Fruit fly (Drosophila melanogaster): ENCODE data around the gene Non2.

Gene Non2

DNA sequence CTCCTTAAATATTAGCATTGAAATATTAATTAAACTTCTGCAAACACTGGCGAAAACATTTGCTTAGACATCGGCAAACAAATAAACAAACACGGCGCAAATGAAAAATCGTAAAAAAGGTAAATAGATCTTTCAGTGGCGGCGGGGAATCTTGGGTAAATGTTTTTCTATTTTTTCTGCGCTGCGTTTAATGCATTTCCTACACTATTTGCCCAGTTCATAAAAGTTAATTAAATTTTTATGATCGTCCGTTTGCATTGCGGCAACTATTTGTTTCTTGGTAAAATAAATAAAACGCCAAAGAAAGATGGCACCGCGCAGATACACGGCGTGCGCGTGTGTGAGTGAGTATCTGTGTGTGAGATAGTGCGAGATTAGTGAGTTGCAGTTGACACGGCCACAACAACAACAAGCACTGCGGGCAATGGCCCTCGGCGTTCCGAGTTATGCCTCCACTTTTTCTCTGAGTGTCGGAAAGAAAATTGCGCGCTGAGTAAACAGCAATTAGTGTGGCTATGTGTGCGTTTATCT is 31.7 kb downstream of the Non2 start (continued):
- TF ChIP-seq CG10979 (tag; optimal IDR thresholded peaks at IDR 0.05) (peak; percentile 21), Fer1 (GFP tag; optimal IDR thresholded peaks at IDR 0.05) (peak; percentile 9), CG11723 (GFP tag; optimal IDR thresholded peaks at IDR 0.05) (peak; percentile 62), CG2116 (GFP tag; optimal IDR thresholded peaks at IDR 0.05) (peak; percentile 20), chm (GFP tag; IDR thresholded peaks at IDR 0.05) (peak; percentile 51; the same call in 1 of the 2 replicates), D (optimal IDR thresholded peaks at IDR 0.05) (no peak), D (GFP tag; optimal IDR thresholded peaks at IDR 0.05) (peak; percentile 52), stc (GFP tag; IDR thresholded peaks at IDR 0.05) (no peak; the same call in 1 of the 2 replicates), wek (GFP tag; optimal IDR thresholded peaks at IDR 0.05) (peak; percentile 68), salm (tag; optimal IDR thresholded peaks at IDR 0.05) (peak; percentile 87), B-H1 (GFP tag; IDR thresholded peaks at IDR 0.05) (no peak), Ada2b (GFP tag; IDR thresholded peaks at IDR 0.05) (no peak), Antp (GFP tag; optimal IDR thresholded peaks at IDR 0.05) (peak; percentile 29), Aef1 (GFP tag; IDR thresholded peaks at IDR 0.05) (no peak), ap (GFP tag; IDR thresholded peaks at IDR 0.05) (no peak), CG12236 (GFP tag; optimal IDR thresholded peaks at IDR 0.05) (peak; percentile 47), hb (GFP tag; IDR thresholded peaks at IDR 0.05; ENCODE audit: partially characterized antibody) (no peak), CG1603 (tag; optimal IDR thresholded peaks at IDR 0.05) (peak; percentile 55), CG31224 (GFP tag; IDR thresholded peaks at IDR 0.05) (no peak), lilli (GFP tag; optimal IDR thresholded peaks at IDR 0.05) (peak; percentile 3), CG11504 (tag; optimal IDR thresholded peaks at IDR 0.05) (peak; percentile 59), otp (GFP tag; IDR thresholded peaks at IDR 0.05) (peak; percentile 44; the same call in 1 of the 3 replicates), CG12769 (tag; optimal IDR thresholded peaks at IDR 0.05) (no peak), zen2 (GFP tag; IDR thresholded peaks at IDR 0.05; ENCODE audit: partially characterized antibody) (no peak), slp2 (GFP tag; optimal IDR thresholded peaks at IDR 0.05) (no peak), Hr78 (GFP tag; optimal IDR thresholded peaks at IDR 0.05) (peak in 1 of 2 experiments; percentile 19), CG1529 (GFP tag; optimal IDR thresholded peaks at IDR 0.05) (peak; percentile 71), NFAT (GFP tag; IDR thresholded peaks at IDR 0.05) (peak; percentile 20; the same call in 1 of the 2 replicates), Myb (GFP tag; optimal IDR thresholded peaks at IDR 0.05) (no peak), HmgD (GFP tag; optimal IDR thresholded peaks at IDR 0.05) (peak; percentile 11), cwo (GFP tag; optimal IDR thresholded peaks at IDR 0.05) (no peak), CG14441 (GFP tag; IDR thresholded peaks at IDR 0.05) (peak; percentile 43; the same call in 1 of the 2 replicates), ham (GFP tag; IDR thresholded peaks at IDR 0.05) (no peak), gsb-n (tag; optimal IDR thresholded peaks at IDR 0.05) (peak; percentile 79), CG31441 (GFP tag; IDR thresholded peaks at IDR 0.05) (peak; percentile 82), CG43689 (GFP tag; IDR thresholded peaks at IDR 0.05) (no peak), CG3726 (GFP tag; IDR thresholded peaks at IDR 0.05) (no peak), HmgZ (tag; optimal IDR thresholded peaks at IDR 0.05) (peak; percentile 39), CG17385 (GFP tag; optimal IDR thresholded peaks at IDR 0.05) (peak; percentile 42), pfk (GFP tag; optimal IDR thresholded peaks at IDR 0.05) (peak; percentile 10), sob (GFP tag; IDR thresholded peaks at IDR 0.05) (0 out of 2 replicates have a peak, but pooled peaks have one; percentile 45), sens (GFP tag) (peak; percentile 89), pros (GFP tag; optimal IDR thresholded peaks at IDR 0.05) (peak; percentile 63), dmrt11E (tag; optimal IDR thresholded peaks at IDR 0.05) (peak; percentile 46), CG8089 (GFP tag; optimal IDR thresholded peaks at IDR 0.05) (peak; percentile 34), Asciz (GFP tag; optimal IDR thresholded peaks at IDR 0.05) (peak; percentile 76), CG6689 (GFP tag; IDR thresholded peaks at IDR 0.05) (0 out of 2 replicates have a peak, but pooled peaks have one; percentile 17), CG18262 (tag; optimal IDR thresholded peaks at IDR 0.05) (peak; percentile 65), bcd (GFP tag; optimal IDR thresholded peaks at IDR 0.05) (peak; percentile 3), nom (GFP tag; optimal IDR thresholded peaks at IDR 0.05) (peak; percentile 8)

All from whole organism, embryonic.